Worm (Caenorhabditis elegans) whole organism, L4 larva: ENCODE results near the gene sng-1.

Source experiments
- F10B5.3 ChIP-seq: sonication (generic microtip); optimal IDR thresholded peaks from 2 replicates; lab custom pipeline; 2016; ENCODE audit warnings: mild to moderate bottlenecking, missing genetic modification characterization, missing compliant biosample characterization
- F26F4.8 ChIP-seq: fragments of 200-800 bp; sonication (Bioruptor generic); conservative IDR thresholded peaks from 2 replicates; pipeline ENCODE4 v1.3.6; 2022; ENCODE audit warnings: missing genetic modification characterization, missing compliant biosample characterization
- Y48G9A.11 ChIP-seq: fragments of 200-800 bp; sonication (Bioruptor generic); IDR thresholded peaks from 2 replicates; pipeline ENCODE4 v1.3.6; 2022; ENCODE audit warnings: missing genetic modification reagents, missing genetic modification characterization, missing compliant biosample characterization
- ZK546.5 ChIP-seq, 2 experiments: sonication (generic microtip); optimal IDR thresholded peaks; 2 replicates each; lab custom pipeline; 2017; ENCODE audit warnings: missing biosample characterization in 2 of 2, missing genetic modification characterization in 2 of 2
- aha-1 ChIP-seq: fragments of 150-350 bp; peaks from one replicate; lab custom pipeline; 2014; ENCODE audit warnings: missing biosample characterization, missing genetic modification characterization
- aly-2 ChIP-seq: sonication (generic microtip); optimal IDR thresholded peaks from 2 replicates; lab custom pipeline; 2018; ENCODE audit warnings: missing biosample characterization, missing genetic modification characterization
- ama-1 ChIP-seq: fragments of 150-350 bp; optimal IDR thresholded peaks from 2 replicates; lab custom pipeline; 2014; ENCODE audit warnings: inconsistent platforms, mixed read lengths
- ceh-32 ChIP-seq: sonication (generic microtip); optimal IDR thresholded peaks from 2 replicates; lab custom pipeline; 2016; ENCODE audit warnings: mild to moderate bottlenecking, missing genetic modification characterization, missing compliant biosample characterization; ENCODE audit not compliant: poor library complexity
- ceh-62 ChIP-seq: sonication (generic microtip); optimal IDR thresholded peaks from 2 replicates; lab custom pipeline; 2017; ENCODE audit warnings: missing biosample characterization, missing genetic modification characterization
- ceh-82 ChIP-seq: sonication (generic microtip); optimal IDR thresholded peaks from 2 replicates; lab custom pipeline; 2017; ENCODE audit warnings: missing biosample characterization, missing genetic modification characterization
- ces-1 ChIP-seq: fragments of 150-350 bp; sonication (generic microtip); optimal IDR thresholded peaks from 4 replicates; lab custom pipeline; 2014; ENCODE audit warnings: missing biosample characterization, missing genetic modification reagents, missing genetic modification characterization
- cey-2 ChIP-seq: sonication (generic microtip); optimal IDR thresholded peaks from 3 replicates; lab custom pipeline; 2017; ENCODE audit warnings: missing genetic modification characterization, mild to moderate bottlenecking, missing compliant biosample characterization, antibody characterized with exemption, borderline replicate concordance; ENCODE audit not compliant: insufficient read depth
- daf-16 ChIP-seq, 3 experiments: sonication (generic microtip); optimal IDR thresholded peaks; 2 replicates each; lab custom pipeline; 2016 to 2017; ENCODE audit warnings: missing genetic modification characterization in 3 of 3, missing genetic modification reagents in 3 of 3, mild to moderate bottlenecking in 2 of 3, missing compliant biosample characterization in 2 of 3, missing biosample characterization in 1 of 3, moderate library complexity in 1 of 3
- daf-8 ChIP-seq: fragments of 200-800 bp; sonication (Bioruptor generic); IDR thresholded peaks from 2 replicates; pipeline ENCODE4 v1.3.6; 2022; ENCODE audit warnings: missing genetic modification characterization, missing compliant biosample characterization
- dmd-6 ChIP-seq: fragments of 200-800 bp; sonication (Bioruptor generic); IDR thresholded peaks from 2 replicates; pipeline ENCODE4 v1.3.6; 2022; ENCODE audit warnings: missing genetic modification reagents, missing genetic modification characterization, missing compliant biosample characterization
- dmd-8 ChIP-seq: fragments of 200-800 bp; sonication (Bioruptor generic); IDR thresholded peaks from 2 replicates; pipeline ENCODE4 v1.3.6; 2022; ENCODE audit warnings: missing genetic modification characterization, missing compliant biosample characterization
- dve-1 ChIP-seq: sonication (generic microtip); optimal IDR thresholded peaks from 2 replicates; lab custom pipeline; 2017; ENCODE audit warnings: antibody characterized with exemption, mild to moderate bottlenecking, missing genetic modification characterization, missing compliant biosample characterization; ENCODE audit not compliant: insufficient read depth
- egl-43 ChIP-seq: fragments of 200-800 bp; sonication (Bioruptor generic); IDR thresholded peaks from 2 replicates; pipeline ENCODE4 v1.3.6; 2022; ENCODE audit warnings: missing genetic modification reagents, missing genetic modification characterization, missing compliant biosample characterization
- fkh-10 ChIP-seq: fragments of 150-350 bp; optimal IDR thresholded peaks from 2 replicates; lab custom pipeline; 2014; ENCODE audit warnings: missing biosample characterization, missing genetic modification reagents, missing genetic modification characterization
- hlh-11 ChIP-seq: fragments of 200-800 bp; sonication (Bioruptor generic); optimal IDR thresholded peaks from 2 replicates; lab custom pipeline; 2018; ENCODE audit warnings: mild to moderate bottlenecking, missing genetic modification characterization, missing compliant biosample characterization
- hlh-30 ChIP-seq: sonication (generic microtip); optimal IDR thresholded peaks from 2 replicates; lab custom pipeline; 2017; ENCODE audit warnings: antibody characterized with exemption, mild to moderate bottlenecking, missing genetic modification characterization, missing compliant biosample characterization; ENCODE audit not compliant: insufficient read depth
- lin-1 ChIP-seq: fragments of 200-800 bp; sonication (Bioruptor generic); IDR thresholded peaks from 2 replicates; pipeline ENCODE4 v1.3.6; 2022; ENCODE audit warnings: missing genetic modification reagents, missing genetic modification characterization, missing compliant biosample characterization
- lin-39 ChIP-seq: fragments of 150-350 bp; optimal IDR thresholded peaks from 2 replicates; lab custom pipeline; 2014; ENCODE audit warnings: missing biosample characterization, missing genetic modification reagents, missing genetic modification characterization
- madf-5 ChIP-seq, 2 experiments: fragments of 200-800 bp; sonication (Bioruptor generic); IDR thresholded peaks; 2 replicates each; pipeline ENCODE4 v1.3.6; 2022; ENCODE audit warnings: missing compliant biosample characterization in 2 of 2, missing genetic modification characterization in 2 of 2
- mdl-1 ChIP-seq, 2 experiments: fragments of 150-350 bp in 1 of 2; sonication (generic microtip) in 1 of 2; optimal IDR thresholded peaks; 2 replicates each; lab custom pipeline; 2014 to 2017; ENCODE audit warnings: missing biosample characterization in 2 of 2, missing genetic modification characterization in 2 of 2
- mdt-29 ChIP-seq: fragments of 200-800 bp; sonication (Bioruptor generic); IDR thresholded peaks from 2 replicates; pipeline ENCODE4 v1.3.6; 2022; ENCODE audit warnings: missing genetic modification reagents, missing genetic modification characterization, missing compliant biosample characterization
- mep-1 ChIP-seq: fragments of 150-350 bp; sonication (generic microtip); optimal IDR thresholded peaks from 3 replicates; lab custom pipeline; 2014; ENCODE audit warnings: missing biosample characterization, missing genetic modification characterization
- mes-2 ChIP-seq: sonication (generic microtip); optimal IDR thresholded peaks from 2 replicates; lab custom pipeline; 2016; ENCODE audit warnings: missing genotype, mild to moderate bottlenecking, missing genetic modification characterization, missing compliant biosample characterization; ENCODE audit not compliant: poor library complexity, severe bottlenecking
- mxl-2 ChIP-seq: fragments of 200-800 bp; sonication (Bioruptor generic); conservative IDR thresholded peaks from 2 replicates; pipeline ENCODE4 v1.3.6; 2022; ENCODE audit warnings: missing genetic modification reagents, missing genetic modification characterization, missing compliant biosample characterization
- mxl-3 ChIP-seq: fragments of 200-800 bp; sonication (Bioruptor generic); optimal IDR thresholded peaks from 2 replicates; lab custom pipeline; 2018; ENCODE audit warnings: mild to moderate bottlenecking, missing genetic modification characterization, missing compliant biosample characterization
- nhr-10 ChIP-seq: fragments of 150-350 bp; optimal IDR thresholded peaks from 2 replicates; lab custom pipeline; 2014; ENCODE audit warnings: missing biosample characterization, missing genetic modification characterization
- nhr-102 ChIP-seq: sonication (generic microtip); optimal IDR thresholded peaks from 2 replicates; lab custom pipeline; 2016; ENCODE audit warnings: mild to moderate bottlenecking, missing genetic modification characterization, moderate library complexity, missing compliant biosample characterization
- nhr-237 ChIP-seq: sonication (generic microtip); optimal IDR thresholded peaks from 2 replicates; lab custom pipeline; 2017; ENCODE audit warnings: missing biosample characterization, missing genetic modification characterization
- nhr-28 ChIP-seq: fragments of 150-350 bp; optimal IDR thresholded peaks from 2 replicates; lab custom pipeline; 2014; ENCODE audit warnings: missing biosample characterization, missing genetic modification characterization
- nhr-48 ChIP-seq: sonication (generic microtip); optimal IDR thresholded peaks from 2 replicates; lab custom pipeline; 2016; ENCODE audit warnings: mild to moderate bottlenecking, missing genetic modification characterization, missing compliant biosample characterization
- nhr-77 ChIP-seq: fragments of 150-350 bp; optimal IDR thresholded peaks from 2 replicates; lab custom pipeline; 2014; ENCODE audit warnings: missing biosample characterization, missing genetic modification characterization
- php-3 ChIP-seq: fragments of 200-800 bp; sonication (Bioruptor generic); IDR thresholded peaks from 2 replicates; pipeline ENCODE4 v1.3.6; 2022; ENCODE audit warnings: missing genetic modification reagents, missing genetic modification characterization, missing compliant biosample characterization
- pqm-1 ChIP-seq: sonication (generic microtip); optimal IDR thresholded peaks from 2 replicates; lab custom pipeline; 2017; ENCODE audit warnings: missing biosample characterization, missing genetic modification characterization
- set-16 ChIP-seq: fragments of 200-800 bp; sonication (Bioruptor generic); IDR thresholded peaks from 2 replicates; pipeline ENCODE4 v1.3.6; 2022; ENCODE audit warnings: missing genetic modification reagents, missing genetic modification characterization, missing compliant biosample characterization
- snpc-1.2 ChIP-seq: fragments of 200-800 bp; sonication (Bioruptor generic); IDR thresholded peaks from 2 replicates; pipeline ENCODE4 v1.3.6; 2022; ENCODE audit warnings: missing genetic modification reagents, missing genetic modification characterization, missing compliant biosample characterization
- spr-3 ChIP-seq: fragments of 200-800 bp; sonication (Bioruptor generic); optimal IDR thresholded peaks from 2 replicates; lab custom pipeline; 2018; ENCODE audit warnings: mild to moderate bottlenecking, missing genetic modification characterization, missing compliant biosample characterization
- tag-97 ChIP-seq: fragments of 200-800 bp; sonication (Bioruptor generic); IDR thresholded peaks from 2 replicates; pipeline ENCODE4 v1.3.6; 2022; ENCODE audit warnings: missing genetic modification characterization, missing compliant biosample characterization
- tra-1 ChIP-seq: fragments of 200-800 bp; sonication (Bioruptor generic); IDR thresholded peaks from 2 replicates; pipeline ENCODE4 v1.3.6; 2022; ENCODE audit warnings: missing genetic modification reagents, missing genetic modification characterization, missing compliant biosample characterization
- unc-130 ChIP-seq: sonication (generic microtip); optimal IDR thresholded peaks from 2 replicates; lab custom pipeline; 2016; ENCODE audit warnings: missing genetic modification reagents, missing genetic modification characterization, missing compliant biosample characterization
- unc-62 ChIP-seq, 3 experiments: fragments of 150-350 bp in 1 of 3; sonication (generic microtip); optimal IDR thresholded peaks in 2 of 3; peaks in 1 of 3; 1 replicate in 1 of 3; 2 replicates in 2 of 3; lab custom pipeline; 2014 to 2017; ENCODE audit warnings: missing biosample characterization in 3 of 3, missing genetic modification characterization in 3 of 3, missing genetic modification reagents in 3 of 3, missing genotype in 1 of 3
- zip-11 ChIP-seq: fragments of 200-800 bp; sonication (Bioruptor generic); IDR thresholded peaks from 2 replicates; pipeline ENCODE4 v1.3.6; 2022; ENCODE audit warnings: missing genetic modification characterization, missing compliant biosample characterization
- zip-2 ChIP-seq: fragments of 150-350 bp; optimal IDR thresholded peaks from 2 replicates; lab custom pipeline; 2014; ENCODE audit warnings: missing biosample characterization, missing genetic modification characterization

The sng-1 gene

DNA sequence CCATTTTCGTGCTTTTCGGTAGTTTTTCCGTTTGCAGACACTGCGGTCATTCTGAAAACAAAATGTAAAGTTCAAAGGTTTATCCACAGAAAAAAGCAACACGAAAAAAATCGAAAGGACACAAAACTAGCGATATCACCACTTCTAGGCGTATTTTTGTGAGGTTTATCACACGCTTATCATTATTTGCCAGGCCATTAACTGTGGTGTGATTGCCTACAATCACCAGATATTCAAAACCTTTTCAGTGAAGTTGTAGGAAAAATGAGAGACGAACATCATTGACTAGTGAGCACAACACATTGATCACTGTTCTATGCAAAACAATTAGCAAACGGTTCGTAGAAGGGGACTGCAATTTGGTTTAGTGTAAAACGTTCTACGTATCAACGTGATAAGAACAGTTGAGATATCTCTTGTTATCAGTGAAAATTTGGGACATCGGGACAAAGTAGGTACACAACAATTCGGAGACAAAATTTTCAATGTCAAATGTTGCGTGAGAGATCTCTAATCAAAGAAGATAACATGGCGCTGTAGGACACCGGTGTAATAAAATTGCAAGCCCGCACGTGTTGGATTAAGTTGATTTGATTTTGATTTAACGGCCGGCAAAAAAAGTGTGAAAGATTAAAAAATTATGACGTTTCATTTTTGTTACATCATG, 21.7 kb upstream of the sng-1 start, which contains the start of gene sur-5:
sur-5 (minus strand) TSS at position 51 of the 667 bp plus-strand sequence.
- TF ChIP-seq mxl-2 (GFP tag; lab: Robert Waterston, UW) (no peak), fkh-10 (GFP tag; lab: Kevin White, UChicago) (no peak), tra-1 (GFP tag; lab: Robert Waterston, UW) (no peak), hlh-30 (tag; lab: Kevin White, UChicago) (peak; percentile 54), ama-1 (lab: Kevin White, UChicago) (no peak), mep-1 (tag; lab: Kevin White, UChicago) (peak; percentile 30), php-3 (GFP tag; lab: Robert Waterston, UW) (0 out of 2 replicates have a peak, but pooled peaks have one; percentile 22), nhr-77 (peak; percentile 20), daf-16 (GFP tag; optimal IDR thresholded peaks at IDR 0.05; lab: Kevin White, UChicago) (no peak), daf-16 (tag; optimal IDR thresholded peaks at IDR 0.05; lab: Kevin White, UChicago) (peak; percentile 86), mxl-3 (GFP tag; lab: Kevin White, UChicago) (peak; percentile 62), aha-1 (tag; lab: Kevin White, UChicago) (peak; percentile 62), mdt-29 (GFP tag; lab: Robert Waterston, UW) (0 out of 2 replicates have a peak, but pooled peaks have one; percentile 23), dmd-6 (peak; percentile 61), Y48G9A.11 (GFP tag; lab: Robert Waterston, UW) (no peak), pqm-1 (tag; lab: Kevin White, UChicago) (peak; percentile 81), hlh-11 (peak; percentile 81), nhr-28 (peak; percentile 47), nhr-48 (tag; lab: Kevin White, UChicago) (peak; percentile 84), mdl-1 (tag; optimal IDR thresholded peaks at IDR 0.05; lab: Kevin White, UChicago) (peak in 1 of 2 experiments; percentile 59), dve-1 (tag; lab: Kevin White, UChicago) (peak; percentile 74), nhr-102 (peak; percentile 52)

- TF ChIP-seq daf-8 (GFP tag; lab: Robert Waterston, UW): no peak
- TF ChIP-seq cey-2 (tag; lab: Kevin White, UChicago): no peak
- peak in 1 of 2 experiments; percentile 82 for TF ChIP-seq unc-62 (GFP tag; optimal IDR thresholded peaks at IDR 0.05 in 1 of 2; lab: Kevin White, UChicago)
- TF ChIP-seq unc-62 (tag; optimal IDR thresholded peaks at IDR 0.05; lab: Kevin White, UChicago): no peak
- TF ChIP-seq ceh-82: no peak
- TF ChIP-seq nhr-10 (tag; lab: Kevin White, UChicago): no peak
- no peak for TF ChIP-seq aly-2 (tag; lab: Kevin White, UChicago)
- peak; percentile 53 for TF ChIP-seq mes-2 (tag; lab: Kevin White, UChicago)
- TF ChIP-seq Y48G9A.11 (GFP tag; lab: Robert Waterston, UW): no peak
- TF ChIP-seq zip-11: no peak
- TF ChIP-seq egl-43: no peak; the same call in 1 of the 2 replicates
- TF ChIP-seq F26F4.8 (GFP tag; lab: Robert Waterston, UW): no peak
- no peak for TF ChIP-seq lin-1 (GFP tag; lab: Robert Waterston, UW)
- no peak for TF ChIP-seq dmd-8
- TF ChIP-seq lin-39: no peak
- no peak for TF ChIP-seq spr-3 (GFP tag; lab: Kevin White, UChicago)
- TF ChIP-seq madf-5 (GFP tag; IDR thresholded peaks at IDR 0.05; lab: Robert Waterston, UW): no peak
- TF ChIP-seq set-16 (GFP tag; lab: Robert Waterston, UW): no peak
- no peak for TF ChIP-seq unc-130 (GFP tag; lab: Kevin White, UChicago)
- TF ChIP-seq ces-1: no peak
- TF ChIP-seq tag-97 (GFP tag; lab: Robert Waterston, UW): no peak
- no peak for TF ChIP-seq ceh-32 (tag; lab: Kevin White, UChicago)
- peak; percentile 53 for TF ChIP-seq hlh-30 (tag; lab: Kevin White, UChicago)
- TF ChIP-seq nhr-102: no peak
- TF ChIP-seq F10B5.3 (tag; lab: Kevin White, UChicago): no peak
- no peak for TF ChIP-seq ceh-62 (tag; lab: Kevin White, UChicago)
- TF ChIP-seq zip-2 (tag; lab: Kevin White, UChicago): no peak
- no peak for TF ChIP-seq ZK546.5 (tag; optimal IDR thresholded peaks at IDR 0.05; lab: Kevin White, UChicago)
- no peak for TF ChIP-seq nhr-237
- peak; percentile 68; the same call in 1 of the 2 replicates for TF ChIP-seq tra-1 (GFP tag; lab: Robert Waterston, UW)
- no peak for TF ChIP-seq snpc-1.2 (GFP tag; lab: Robert Waterston, UW)
- TF ChIP-seq daf-16 (GFP tag; optimal IDR thresholded peaks at IDR 0.05; lab: Kevin White, UChicago): peak in 1 of 2 experiments; percentile 49
- peak; percentile 64 for TF ChIP-seq daf-16 (tag; optimal IDR thresholded peaks at IDR 0.05; lab: Kevin White, UChicago)
Observed at ce11 chrX:7306434-7306833, 21.0 kb upstream of the sng-1 start.
